Worm (Caenorhabditis elegans) whole organism, early embryonic: ENCODE results near the gene spt-4.

Experiments used
- aly-1 ChIP-seq: sonication (generic microtip); optimal IDR thresholded peaks from 2 replicates; lab custom pipeline; 2016; ENCODE audit warnings: missing genetic modification characterization, missing compliant biosample characterization
- ama-1 ChIP-seq: fragments of 150-350 bp; optimal IDR thresholded peaks from 2 replicates; lab custom pipeline; 2014
- hmg-4 ChIP-seq: fragments of 200-800 bp; sonication (Bioruptor generic); optimal IDR thresholded peaks from 2 replicates; lab custom pipeline; 2018; ENCODE audit warnings: mild to moderate bottlenecking, missing genetic modification characterization, missing compliant biosample characterization
- tbx-11 ChIP-seq: fragments of 200-800 bp; sonication (Bioruptor generic); IDR thresholded peaks from 2 replicates; pipeline ENCODE4 v1.3.6; 2022; ENCODE audit warnings: missing genetic modification characterization, missing compliant biosample characterization

DNA sequence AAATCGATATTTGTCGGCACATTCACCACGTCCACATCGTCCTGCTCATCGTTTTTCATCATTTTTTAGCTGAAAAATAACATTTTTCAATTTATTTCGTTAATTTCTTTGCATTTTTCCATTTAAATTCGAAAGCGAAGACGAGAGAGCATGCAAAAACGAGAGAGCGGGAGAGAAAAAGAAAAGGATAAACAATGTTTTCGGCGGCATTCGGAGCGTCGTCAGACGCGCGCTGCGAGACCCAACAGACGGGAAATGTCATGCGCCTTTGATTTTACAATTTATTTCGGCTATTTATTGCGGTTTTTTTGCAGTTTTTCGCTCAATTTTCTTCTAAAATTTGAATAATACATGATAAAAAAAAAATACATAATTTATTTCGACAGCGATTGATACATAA is 16.8 kb upstream of the spt-4 start, which contains the start of gene attf-3:
- TF ChIP-seq aly-1 (tag; lab: Kevin White, UChicago): no peak
- TF ChIP-seq ama-1: no peak
- no peak for TF ChIP-seq hmg-4 (GFP tag; lab: Kevin White, UChicago)
- no peak for TF ChIP-seq tbx-11
